Fruit fly (Drosophila melanogaster) whole organism, embryonic: ENCODE measurements around the gene CG14110.
A peak's percentile ranks its signal among the peaks of the same experiment; 100 is the strongest.

Source experiments
- ATbp ChIP-seq: fragments of 200-800 bp; sonication (Bioruptor generic); optimal IDR thresholded peaks from 2 replicates; lab custom pipeline; 2017; ENCODE audit warnings: missing biosample characterization, mild to moderate bottlenecking, missing genetic modification characterization, missing genetic modification reagents
- Asciz ChIP-seq: fragments of 200-800 bp; sonication (Bioruptor generic); optimal IDR thresholded peaks from 2 replicates; lab custom pipeline; 2017; ENCODE audit warnings: missing biosample characterization, mild to moderate bottlenecking, missing genetic modification characterization, missing genetic modification reagents
- CG11696 ChIP-seq: fragments of 200-800 bp; sonication (Bioruptor generic); IDR thresholded peaks from 2 replicates; pipeline ENCODE4 v1.3.6; 2022; ENCODE audit warnings: missing biosample characterization, missing genetic modification characterization
- CG12219 ChIP-seq: fragments of 200-800 bp; sonication (Bioruptor generic); optimal IDR thresholded peaks from 3 replicates; lab custom pipeline; 2018; ENCODE audit warnings: missing biosample characterization, mild to moderate bottlenecking, missing genetic modification characterization
- CG12391 ChIP-seq: fragments of 200-800 bp; sonication (Bioruptor generic); optimal IDR thresholded peaks from 3 replicates; lab custom pipeline; 2018; ENCODE audit warnings: missing biosample characterization, mild to moderate bottlenecking, missing genetic modification characterization, moderate library complexity
- CG12744 ChIP-seq: fragments of 200-800 bp; sonication (Bioruptor generic); optimal IDR thresholded peaks from 2 replicates; lab custom pipeline; 2016; ENCODE audit warnings: missing biosample characterization, missing genetic modification characterization
- CG13624 ChIP-seq: fragments of 200-800 bp; sonication (Bioruptor generic); optimal IDR thresholded peaks from 2 replicates; lab custom pipeline; 2016; ENCODE audit warnings: missing biosample characterization, missing genetic modification characterization
- CG14050 ChIP-seq: fragments of 200-800 bp; sonication (Bioruptor generic); IDR thresholded peaks from 3 replicates; pipeline ENCODE4 v1.3.6; 2022; ENCODE audit warnings: missing biosample characterization, missing genetic modification characterization
- CG14667 ChIP-seq: fragments of 200-800 bp; sonication (Bioruptor generic); IDR thresholded peaks from 2 replicates; pipeline ENCODE4 v1.3.6; 2022; ENCODE audit warnings: missing biosample characterization, missing genetic modification characterization
- CG1603 ChIP-seq: fragments of 200-800 bp; sonication (Bioruptor generic); optimal IDR thresholded peaks from 2 replicates; lab custom pipeline; 2019; ENCODE audit warnings: missing biosample characterization, mild to moderate bottlenecking, missing genetic modification characterization, moderate library complexity
- CG17612 ChIP-seq: fragments of 200-800 bp; sonication (Bioruptor generic); IDR thresholded peaks from 2 replicates; pipeline ENCODE4 v1.3.6; 2022; ENCODE audit warnings: missing biosample characterization, missing genetic modification characterization
- CG3163 ChIP-seq: fragments of 200-800 bp; sonication (Bioruptor generic); optimal IDR thresholded peaks from 3 replicates; lab custom pipeline; 2016; ENCODE audit warnings: missing biosample characterization, missing genetic modification characterization
- CG32767 ChIP-seq: fragments of 200-800 bp; sonication (Bioruptor generic); IDR thresholded peaks from 2 replicates; pipeline ENCODE4 v1.3.6; 2022; ENCODE audit warnings: missing biosample characterization, missing genetic modification characterization
- CG3838 ChIP-seq: fragments of 200-800 bp; sonication (Bioruptor generic); optimal IDR thresholded peaks from 3 replicates; lab custom pipeline; 2016; ENCODE audit warnings: missing biosample characterization, missing genetic modification characterization
- CG3847 ChIP-seq: fragments of 200-800 bp; sonication (Bioruptor generic); IDR thresholded peaks from 2 replicates; pipeline ENCODE4 v1.3.6; 2022; ENCODE audit warnings: missing biosample characterization, missing genetic modification characterization
- CG4820 ChIP-seq: fragments of 200-800 bp; sonication (Bioruptor generic); optimal IDR thresholded peaks from 3 replicates; lab custom pipeline; 2016; ENCODE audit warnings: missing biosample characterization, missing genetic modification characterization
- CG7963 ChIP-seq: fragments of 200-800 bp; sonication (Bioruptor generic); IDR thresholded peaks from 3 replicates; pipeline ENCODE4 v1.3.6; 2022; ENCODE audit warnings: missing biosample characterization, missing genetic modification characterization; ENCODE audit not compliant: partially characterized antibody
- CG7987 ChIP-seq: fragments of 200-800 bp; sonication (Bioruptor generic); optimal IDR thresholded peaks from 2 replicates; lab custom pipeline; 2018; ENCODE audit warnings: missing biosample characterization, mild to moderate bottlenecking, missing genetic modification characterization, moderate library complexity
- CG8089 ChIP-seq: fragments of 200-800 bp; sonication (Bioruptor generic); optimal IDR thresholded peaks from 3 replicates; lab custom pipeline; 2016; ENCODE audit warnings: missing biosample characterization, missing genetic modification characterization
- CG8281 ChIP-seq: fragments of 200-800 bp; sonication (Bioruptor generic); optimal IDR thresholded peaks from 2 replicates; lab custom pipeline; 2018; ENCODE audit warnings: missing biosample characterization, mild to moderate bottlenecking, missing genetic modification characterization, moderate library complexity
- CG8388 ChIP-seq: fragments of 200-800 bp; sonication (Bioruptor generic); optimal IDR thresholded peaks from 2 replicates; lab custom pipeline; 2019; ENCODE audit warnings: missing biosample characterization, mild to moderate bottlenecking, missing genetic modification characterization, moderate library complexity
- CG8765 ChIP-seq: fragments of 200-800 bp; sonication (Bioruptor generic); IDR thresholded peaks from 2 replicates; pipeline ENCODE4 v1.3.6; 2022; ENCODE audit warnings: missing biosample characterization, missing genetic modification characterization
- CG9609 ChIP-seq: fragments of 200-800 bp; sonication (Bioruptor generic); optimal IDR thresholded peaks from 3 replicates; lab custom pipeline; 2016; ENCODE audit warnings: missing biosample characterization, missing genetic modification characterization
- Chrac-16 ChIP-seq: fragments of 200-800 bp; sonication (Bioruptor generic); optimal IDR thresholded peaks from 3 replicates; lab custom pipeline; 2016; ENCODE audit warnings: missing biosample characterization, missing genetic modification characterization
- CoRest ChIP-seq: fragments of 200-800 bp; sonication (Bioruptor generic); optimal IDR thresholded peaks from 3 replicates; lab custom pipeline; 2018; ENCODE audit warnings: missing biosample characterization, mild to moderate bottlenecking, missing genetic modification characterization, moderate library complexity
- Dip3 ChIP-seq: fragments of 200-800 bp; sonication (Bioruptor generic); optimal IDR thresholded peaks from 3 replicates; lab custom pipeline; 2016; ENCODE audit warnings: missing biosample characterization, missing genetic modification characterization
- Hey ChIP-seq: fragments of 200-800 bp; sonication (Bioruptor generic); optimal IDR thresholded peaks from 3 replicates; lab custom pipeline; 2018; ENCODE audit warnings: missing biosample characterization, mild to moderate bottlenecking, missing genetic modification characterization
- Hmx ChIP-seq: fragments of 200-800 bp; sonication (Bioruptor generic); optimal IDR thresholded peaks from 2 replicates; lab custom pipeline; 2016; ENCODE audit warnings: missing biosample characterization, missing genetic modification characterization
- Nf-YB ChIP-seq: fragments of 200-800 bp; sonication (Bioruptor generic); optimal IDR thresholded peaks from 3 replicates; lab custom pipeline; 2019; ENCODE audit warnings: missing biosample characterization, mild to moderate bottlenecking, missing genetic modification characterization, moderate library complexity
- Spps ChIP-seq: fragments of 200-800 bp; sonication (Bioruptor generic); optimal IDR thresholded peaks from 2 replicates; lab custom pipeline; 2018; ENCODE audit warnings: missing biosample characterization, mild to moderate bottlenecking, missing genetic modification characterization
- Stat92E ChIP-seq, 3 experiments: fragments of >200 bp in 2 of 3; fragments of 200-800 bp in 1 of 3; sonication (Bioruptor generic) in 1 of 3; optimal IDR thresholded peaks; 2 replicates each; lab custom pipeline; 2017 to 2019; ENCODE audit warnings: missing biosample characterization in 3 of 3, missing genetic modification characterization in 3 of 3, mild to moderate bottlenecking in 1 of 3, moderate library complexity in 1 of 3
- Trl ChIP-seq, 3 experiments: fragments of >200 bp in 2 of 3; fragments of 200-800 bp in 1 of 3; sonication (Bioruptor generic) in 1 of 3; optimal IDR thresholded peaks; 2 replicates in 1 of 3; 3 replicates in 2 of 3; lab custom pipeline; 2016 to 2017; ENCODE audit warnings: missing biosample characterization in 1 of 3, missing genetic modification characterization in 1 of 3
- corto ChIP-seq: fragments of 200-800 bp; sonication (Bioruptor generic); optimal IDR thresholded peaks from 2 replicates; lab custom pipeline; 2016; ENCODE audit warnings: missing biosample characterization, mild to moderate bottlenecking, missing genetic modification characterization, moderate library complexity
- crol ChIP-seq: fragments of 200-800 bp; sonication (Bioruptor generic); IDR thresholded peaks from 2 replicates; pipeline ENCODE4 v1.3.6; 2022; ENCODE audit warnings: missing biosample characterization, missing genetic modification characterization
- crp ChIP-seq, 2 experiments: fragments of 200-800 bp; sonication (Bioruptor generic); optimal IDR thresholded peaks; 2 replicates in 1 of 2; 3 replicates in 1 of 2; lab custom pipeline; 2017; ENCODE audit warnings: missing biosample characterization in 2 of 2, missing genetic modification characterization in 2 of 2, mild to moderate bottlenecking in 1 of 2, moderate library complexity in 1 of 2
- dati ChIP-seq: fragments of 200-800 bp; sonication (Bioruptor generic); IDR thresholded peaks from 2 replicates; pipeline ENCODE4 v1.3.6; 2022; ENCODE audit warnings: missing biosample characterization, missing genetic modification characterization
- emc ChIP-seq: fragments of 200-800 bp; sonication (Bioruptor generic); optimal IDR thresholded peaks from 2 replicates; lab custom pipeline; 2016; ENCODE audit warnings: missing biosample characterization, missing genetic modification characterization
- ems ChIP-seq: fragments of 200-800 bp; sonication (Bioruptor generic); optimal IDR thresholded peaks from 3 replicates; lab custom pipeline; 2016; ENCODE audit warnings: missing biosample characterization, missing genetic modification characterization
- hkb ChIP-seq, 2 experiments: fragments of 200-800 bp in 1 of 2; fragments of >200 bp in 1 of 2; sonication (Bioruptor generic) in 1 of 2; IDR thresholded peaks in 1 of 2; optimal IDR thresholded peaks in 1 of 2; 2 replicates each; pipeline versions ENCODE4 v1.3.6 to Lab custom; 2017 to 2022; ENCODE audit warnings: missing biosample characterization in 1 of 2, missing genetic modification characterization in 1 of 2
- ken ChIP-seq: fragments of 200-800 bp; sonication (Bioruptor generic); IDR thresholded peaks from 3 replicates; pipeline ENCODE4 v1.3.6; 2022; ENCODE audit warnings: missing biosample characterization, missing genetic modification characterization
- pan ChIP-seq, 4 experiments: fragments of >200 bp in 3 of 4; fragments of 200-800 bp in 1 of 4; sonication (Bioruptor generic) in 1 of 4; optimal IDR thresholded peaks in 3 of 4; IDR thresholded peaks in 1 of 4; 2 replicates each; pipeline versions ENCODE4 v1.3.6 to Lab custom; 2017 to 2022; ENCODE audit warnings: missing biosample characterization in 2 of 4, missing genetic modification characterization in 2 of 4, mixed read lengths in 1 of 4
- pros ChIP-seq: fragments of 200-800 bp; sonication (Bioruptor generic); optimal IDR thresholded peaks from 3 replicates; lab custom pipeline; 2019; ENCODE audit warnings: missing biosample characterization, mild to moderate bottlenecking, missing genetic modification characterization, moderate library complexity
- schlank ChIP-seq: fragments of 200-800 bp; sonication (Bioruptor generic); optimal IDR thresholded peaks from 2 replicates; lab custom pipeline; 2018; ENCODE audit warnings: missing biosample characterization, mild to moderate bottlenecking, missing genetic modification characterization
- sens ChIP-seq: fragments of 200-800 bp; sonication (Bioruptor generic); peaks from one replicate; lab custom pipeline; 2016; ENCODE audit warnings: missing biosample characterization, missing genetic modification characterization
- shn ChIP-seq: fragments of 200-800 bp; sonication (Bioruptor generic); optimal IDR thresholded peaks from 3 replicates; lab custom pipeline; 2016; ENCODE audit warnings: missing biosample characterization, missing genetic modification characterization
- stc ChIP-seq: fragments of 200-800 bp; sonication (Bioruptor generic); IDR thresholded peaks from 2 replicates; pipeline ENCODE4 v1.3.6; 2022; ENCODE audit warnings: missing biosample characterization, missing genetic modification characterization
- usp ChIP-seq: fragments of >200 bp; optimal IDR thresholded peaks from 2 replicates; lab custom pipeline; 2017; ENCODE audit warnings: missing biosample characterization, missing genetic modification characterization
- vnd ChIP-seq: fragments of 200-800 bp; sonication (Bioruptor generic); IDR thresholded peaks from 3 replicates; pipeline ENCODE4 v1.3.6; 2022; ENCODE audit warnings: missing biosample characterization, missing genetic modification characterization; ENCODE audit not compliant: partially characterized antibody
- zf30C ChIP-seq: fragments of 200-800 bp; sonication (Bioruptor generic); optimal IDR thresholded peaks from 3 replicates; lab custom pipeline; 2018; ENCODE audit warnings: missing biosample characterization, mild to moderate bottlenecking, missing genetic modification characterization

CG14110 gene

dm6 chr3L:13412200-13412885 lies 27.8 kb downstream of the CG14110 start, which contains the start of the genes CG10222 and flr (continued):
- TF ChIP-seq ATbp (GFP tag; lab: Kevin White, UChicago) (no peak), CoRest (tag; lab: Kevin White, UChicago) (peak; percentile 46), sens (no peak), usp (no peak), CG12744 (GFP tag; lab: Kevin White, UChicago) (no peak), hkb (optimal IDR thresholded peaks at IDR 0.05; lab: Kevin White, UChicago) (no peak), hkb (GFP tag; IDR thresholded peaks at IDR 0.05; lab: Robert Waterston, UW) (no peak), crp (GFP tag; optimal IDR thresholded peaks at IDR 0.05; lab: Kevin White, UChicago) (no peak), CG14050 (no peak), corto (GFP tag; lab: Kevin White, UChicago) (no peak), CG1603 (tag; lab: Kevin White, UChicago) (peak; percentile 7), pros (GFP tag; lab: Kevin White, UChicago) (no peak), CG3847 (no peak), CG32767 (GFP tag; lab: Robert Waterston, UW) (no peak), ems (GFP tag; lab: Kevin White, UChicago) (no peak), CG17612 (GFP tag; lab: Robert Waterston, UW) (no peak), zf30C (no peak), Nf-YB (GFP tag; lab: Kevin White, UChicago) (no peak), CG8281 (no peak), CG9609 (GFP tag; lab: Kevin White, UChicago) (no peak), Spps (tag; lab: Kevin White, UChicago) (no peak), CG7987 (GFP tag; lab: Kevin White, UChicago) (no peak), CG14667 (no peak), Dip3 (GFP tag; lab: Kevin White, UChicago) (no peak), Hey (tag; lab: Kevin White, UChicago) (no peak), CG4820 (no peak), CG8765 (GFP tag; lab: Robert Waterston, UW) (no peak), CG8388 (no peak), dati (GFP tag; lab: Robert Waterston, UW) (no peak), crol (GFP tag; lab: Robert Waterston, UW) (no peak), Chrac-16 (GFP tag; lab: Kevin White, UChicago) (no peak), CG7963 (GFP tag; lab: Robert Waterston, UW) (0 out of 3 replicates have a peak, but pooled peaks have one; percentile 44), stc (GFP tag; lab: Robert Waterston, UW) (no peak), CG3838 (GFP tag; lab: Kevin White, UChicago) (no peak), CG12391 (tag; lab: Kevin White, UChicago) (peak; percentile 42), CG3163 (no peak), Trl (optimal IDR thresholded peaks at IDR 0.05; lab: Kevin White, UChicago) (no peak), Trl (GFP tag; optimal IDR thresholded peaks at IDR 0.05; lab: Kevin White, UChicago) (no peak), emc (no peak), CG13624 (GFP tag; lab: Kevin White, UChicago) (no peak), vnd (peak; percentile 71), CG11696 (GFP tag; lab: Robert Waterston, UW) (no peak), CG12219 (GFP tag; lab: Kevin White, UChicago) (no peak), schlank (tag; lab: Kevin White, UChicago) (no peak), Asciz (GFP tag; lab: Kevin White, UChicago) (no peak), Stat92E (GFP tag; optimal IDR thresholded peaks at IDR 0.05; lab: Kevin White, UChicago) (no peak), ken (no peak), pan (optimal IDR thresholded peaks at IDR 0.05; lab: Kevin White, UChicago) (no peak), pan (GFP tag; optimal IDR thresholded peaks at IDR 0.05 in 1 of 2, IDR thresholded peaks at IDR 0.05 in 1 of 2) (no peak), shn (GFP tag; lab: Kevin White, UChicago) (no peak), Hmx (no peak), CG8089 (GFP tag; lab: Kevin White, UChicago) (no peak)
